Fruit fly (Drosophila melanogaster): Measurements from ENCODE around the gene Arl2.

DNA sequence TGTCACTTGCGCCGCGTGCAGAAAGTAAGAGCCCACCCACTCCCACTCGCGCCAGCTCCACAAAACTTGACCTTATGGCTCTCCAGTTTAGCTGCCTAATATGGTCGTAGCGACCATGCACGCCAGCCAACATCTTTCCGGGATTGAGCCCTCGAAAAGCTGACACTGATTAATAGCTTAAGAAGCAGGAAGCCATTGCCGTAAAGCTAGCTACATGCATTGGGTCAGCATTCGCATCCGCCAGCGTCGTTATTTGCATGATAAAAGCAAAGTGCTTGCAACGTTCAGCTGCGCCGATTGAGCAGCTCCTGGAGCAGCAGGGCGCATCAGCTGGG, 34.0 kb upstream of the Arl2 start:
- no peak for TF ChIP-seq EcR (GFP tag; optimal IDR thresholded peaks at IDR 0.05)
- no peak for TF ChIP-seq CG10348 (GFP tag; IDR thresholded peaks at IDR 0.05)
- TF ChIP-seq Snoo (tag; optimal IDR thresholded peaks at IDR 0.05): no peak
- no peak for TF ChIP-seq fd96Ca (GFP tag; IDR thresholded peaks at IDR 0.05)
- TF ChIP-seq CG17806 (tag; optimal IDR thresholded peaks at IDR 0.05): no peak
- no peak for TF ChIP-seq Pif1B (GFP tag; optimal IDR thresholded peaks at IDR 0.05)
- no peak for TF ChIP-seq rn (GFP tag; IDR thresholded peaks at IDR 0.05)
- TF ChIP-seq Ets98B (GFP tag; IDR thresholded peaks at IDR 0.05): no peak
- no peak for TF ChIP-seq CG14655 (GFP tag; optimal IDR thresholded peaks at IDR 0.05)
- TF ChIP-seq CG4496 (GFP tag; IDR thresholded peaks at IDR 0.05): no peak

Measured in whole organism, pupa.